Fruit fly (Drosophila melanogaster) whole organism: ENCODE measurements around the gene Ing5.

Experiments used
- Dll ChIP-seq: fragments of >200 bp; optimal IDR thresholded peaks from 2 replicates; lab custom pipeline; 2017
- psq ChIP-seq: fragments of >200 bp; optimal IDR thresholded peaks from 2 replicates; lab custom pipeline; 2017
- usp ChIP-seq: fragments of >200 bp; optimal IDR thresholded peaks from 2 replicates; lab custom pipeline; 2017; ENCODE audit warnings: missing biosample characterization, missing genetic modification characterization, mixed read lengths

DNA sequence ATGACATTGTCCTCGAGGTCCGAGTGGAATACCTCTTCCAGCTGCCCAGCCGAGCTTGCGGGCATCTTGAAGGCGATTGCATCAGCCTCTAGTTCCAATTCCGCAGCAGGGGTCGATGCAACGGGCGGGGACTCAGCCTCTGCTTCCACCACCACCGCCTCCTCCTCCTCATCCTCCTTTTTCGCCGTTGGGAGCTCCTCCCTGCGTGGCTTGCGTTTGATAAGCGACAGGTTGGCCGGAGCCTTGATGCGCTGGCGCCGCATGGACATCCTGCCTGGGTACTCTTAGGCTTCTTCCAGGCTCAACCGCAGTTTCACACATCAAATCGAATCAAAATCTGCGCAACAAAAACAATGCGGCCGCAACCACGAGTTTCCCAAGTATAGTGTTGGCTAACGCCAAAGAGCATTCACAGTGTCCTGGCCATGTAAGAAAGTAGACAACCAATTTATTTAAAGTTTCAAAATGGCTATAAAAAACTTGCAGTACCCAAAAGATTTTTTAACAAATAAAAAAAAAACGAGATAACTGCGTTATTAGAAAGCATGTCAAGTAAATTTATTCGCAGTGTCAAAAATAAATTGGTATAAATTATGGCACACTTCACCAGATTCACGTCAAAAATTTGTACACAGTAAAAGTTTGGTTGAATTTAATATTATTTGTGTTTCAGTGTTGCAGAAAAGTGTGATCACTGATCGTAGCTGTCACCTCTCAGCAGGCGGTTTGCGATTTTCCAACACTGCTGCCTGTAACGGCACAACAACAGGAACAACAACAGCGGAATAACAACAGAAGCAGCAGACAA lies 13.5 kb downstream of the Ing5 start, which contains the start of the genes Bdp1 and CG6565:
- no peak for TF ChIP-seq Dll (lab: Kevin White, UChicago)
- no peak for TF ChIP-seq psq
- TF ChIP-seq usp = no peak
